Worm (Caenorhabditis elegans) whole organism, late embryonic: ENCODE measurements around the gene C23H4.6.

Experiments used
- F13H6.1 ChIP-seq: sonication (generic microtip); optimal IDR thresholded peaks from 2 replicates; lab custom pipeline; 2016; ENCODE audit warnings: missing genetic modification characterization, missing compliant biosample characterization
- K02D7.2 ChIP-seq: sonication (generic microtip); optimal IDR thresholded peaks from 2 replicates; lab custom pipeline; 2017; ENCODE audit warnings: mild to moderate bottlenecking, missing genetic modification characterization, missing compliant biosample characterization
- T23F11.4 ChIP-seq: fragments of 200-800 bp; sonication (Bioruptor generic); optimal IDR thresholded peaks from 2 replicates; lab custom pipeline; 2018; ENCODE audit warnings: mild to moderate bottlenecking, missing genetic modification characterization, missing compliant biosample characterization
- Y22D7AL.16 ChIP-seq: sonication (generic microtip); optimal IDR thresholded peaks from 2 replicates; lab custom pipeline; 2016; ENCODE audit warnings: missing genetic modification characterization, missing compliant biosample characterization
- ahr-1 ChIP-seq: sonication (generic microtip); optimal IDR thresholded peaks from 2 replicates; lab custom pipeline; 2016; ENCODE audit warnings: missing genetic modification characterization, missing compliant biosample characterization
- ama-1 ChIP-seq: fragments of 150-350 bp; optimal IDR thresholded peaks from 2 replicates; lab custom pipeline; 2014
- ceh-14 ChIP-seq: sonication (generic microtip); optimal IDR thresholded peaks from 2 replicates; lab custom pipeline; 2016; ENCODE audit warnings: missing genotype, missing genetic modification characterization, missing compliant biosample characterization
- ceh-2 ChIP-seq: sonication (generic microtip); optimal IDR thresholded peaks from 2 replicates; lab custom pipeline; 2016; ENCODE audit warnings: missing genotype, missing genetic modification characterization, missing compliant biosample characterization
- ceh-22 ChIP-seq: sonication (generic microtip); optimal IDR thresholded peaks from 2 replicates; lab custom pipeline; 2017; ENCODE audit warnings: missing biosample characterization, missing genetic modification characterization
- ceh-24 ChIP-seq: sonication (generic microtip); optimal IDR thresholded peaks from 2 replicates; lab custom pipeline; 2016; ENCODE audit warnings: mild to moderate bottlenecking, missing genetic modification characterization, missing compliant biosample characterization
- ceh-34 ChIP-seq: sonication (generic microtip); optimal IDR thresholded peaks from 2 replicates; lab custom pipeline; 2016; ENCODE audit warnings: mild to moderate bottlenecking, missing genetic modification characterization, missing compliant biosample characterization
- ceh-45 ChIP-seq: fragments of 200-800 bp; sonication (Bioruptor generic); IDR thresholded peaks from 2 replicates; pipeline ENCODE4 v1.3.6; 2022; ENCODE audit warnings: missing genetic modification reagents, missing genetic modification characterization, missing compliant biosample characterization
- ceh-48 ChIP-seq: sonication (generic microtip); optimal IDR thresholded peaks from 2 replicates; lab custom pipeline; 2016; ENCODE audit warnings: missing genetic modification characterization, inconsistent platforms, missing compliant biosample characterization
- ceh-6 ChIP-seq: fragments of 200-800 bp; sonication (Bioruptor generic); optimal IDR thresholded peaks from 2 replicates; lab custom pipeline; 2018; ENCODE audit warnings: mild to moderate bottlenecking, missing genetic modification characterization, missing compliant biosample characterization
- eyg-1 ChIP-seq: sonication (generic microtip); optimal IDR thresholded peaks from 2 replicates; lab custom pipeline; 2016; ENCODE audit warnings: missing genotype, missing genetic modification characterization, missing compliant biosample characterization
- gmeb-2 ChIP-seq: sonication (generic microtip); optimal IDR thresholded peaks from 2 replicates; lab custom pipeline; 2016; ENCODE audit warnings: missing genetic modification characterization, inconsistent platforms, missing compliant biosample characterization
- hlh-30 ChIP-seq: sonication (generic microtip); optimal IDR thresholded peaks from 2 replicates; lab custom pipeline; 2017; ENCODE audit warnings: antibody characterized with exemption, missing genetic modification characterization, missing compliant biosample characterization; ENCODE audit not compliant: insufficient read depth
- lim-6 ChIP-seq: sonication (generic microtip); optimal IDR thresholded peaks from 2 replicates; lab custom pipeline; 2016; ENCODE audit warnings: missing genetic modification characterization, missing compliant biosample characterization
- lin-11 ChIP-seq: fragments of 200-800 bp; sonication (Bioruptor generic); optimal IDR thresholded peaks from 2 replicates; lab custom pipeline; 2018; ENCODE audit warnings: mild to moderate bottlenecking, missing genetic modification characterization, missing compliant biosample characterization
- nhr-11 ChIP-seq: fragments of 150-350 bp; optimal IDR thresholded peaks from 2 replicates; lab custom pipeline; 2014; ENCODE audit warnings: missing biosample characterization, missing genetic modification characterization
- nhr-232 ChIP-seq: sonication (generic microtip); optimal IDR thresholded peaks from 2 replicates; lab custom pipeline; 2016; ENCODE audit warnings: missing genetic modification characterization, missing compliant biosample characterization
- npax-4 ChIP-seq: sonication (generic microtip); optimal IDR thresholded peaks from 2 replicates; lab custom pipeline; 2016; ENCODE audit warnings: missing genetic modification characterization, missing compliant biosample characterization
- odd-2 ChIP-seq: sonication (generic microtip); optimal IDR thresholded peaks from 2 replicates; lab custom pipeline; 2017; ENCODE audit warnings: antibody characterized with exemption, mild to moderate bottlenecking, missing genetic modification characterization, missing compliant biosample characterization
- pag-3 ChIP-seq: sonication (generic microtip); optimal IDR thresholded peaks from 2 replicates; lab custom pipeline; 2016; ENCODE audit warnings: missing compliant biosample characterization, missing genetic modification characterization, borderline replicate concordance
- pat-9 ChIP-seq: fragments of 200-800 bp; sonication (Bioruptor generic); optimal IDR thresholded peaks from 2 replicates; lab custom pipeline; 2018; ENCODE audit warnings: mild to moderate bottlenecking, missing genetic modification characterization, moderate library complexity, missing compliant biosample characterization
- pha-4 ChIP-seq: fragments of 150-350 bp; optimal IDR thresholded peaks from 2 replicates; lab custom pipeline; 2018; ENCODE audit warnings: missing biosample characterization, missing genetic modification reagents, missing genetic modification characterization
- pqm-1 ChIP-seq: sonication (generic microtip); optimal IDR thresholded peaks from 2 replicates; lab custom pipeline; 2016; ENCODE audit warnings: missing genetic modification characterization, missing compliant biosample characterization
- pros-1 ChIP-seq: fragments of 150-350 bp; optimal IDR thresholded peaks from 2 replicates; lab custom pipeline; 2014; ENCODE audit warnings: missing biosample characterization, missing genetic modification reagents, missing genetic modification characterization
- ref-2 ChIP-seq: sonication (generic microtip); optimal IDR thresholded peaks from 2 replicates; lab custom pipeline; 2016; ENCODE audit warnings: missing genetic modification characterization, missing compliant biosample characterization
- rnt-1 ChIP-seq: sonication (generic microtip); optimal IDR thresholded peaks from 2 replicates; lab custom pipeline; 2016; ENCODE audit warnings: missing genetic modification characterization, missing compliant biosample characterization
- sdc-2 ChIP-seq: sonication (generic microtip); optimal IDR thresholded peaks from 2 replicates; lab custom pipeline; 2016; ENCODE audit warnings: missing genotype, missing genetic modification characterization, missing compliant biosample characterization
- sox-4 ChIP-seq: sonication (generic microtip); optimal IDR thresholded peaks from 2 replicates; lab custom pipeline; 2017; ENCODE audit warnings: mild to moderate bottlenecking, missing genetic modification characterization, inconsistent platforms, missing compliant biosample characterization
- syd-9 ChIP-seq: sonication (generic microtip); optimal IDR thresholded peaks from 2 replicates; lab custom pipeline; 2016; ENCODE audit warnings: mild to moderate bottlenecking, missing genetic modification characterization, moderate library complexity, missing compliant biosample characterization
- tbx-7 ChIP-seq: sonication (generic microtip); optimal IDR thresholded peaks from 2 replicates; lab custom pipeline; 2016; ENCODE audit warnings: missing genotype, missing genetic modification characterization, missing compliant biosample characterization
- ttx-3 ChIP-seq: sonication (generic microtip); optimal IDR thresholded peaks from 2 replicates; lab custom pipeline; 2016; ENCODE audit warnings: missing genetic modification reagents, missing genetic modification characterization, missing compliant biosample characterization
- unc-42 ChIP-seq: sonication (generic microtip); optimal IDR thresholded peaks from 2 replicates; lab custom pipeline; 2016; ENCODE audit warnings: missing genotype, missing genetic modification characterization, missing compliant biosample characterization
- unc-55 ChIP-seq: sonication (generic microtip); optimal IDR thresholded peaks from 2 replicates; lab custom pipeline; 2017; ENCODE audit warnings: missing biosample characterization, missing genetic modification reagents, missing genetic modification characterization
- zip-5 ChIP-seq: sonication (generic microtip); optimal IDR thresholded peaks from 2 replicates; lab custom pipeline; 2016; ENCODE audit warnings: missing genetic modification characterization, missing compliant biosample characterization

Gene C23H4.6

ce11 chrX:12235388-12235787 lies at the start of gene C23H4.6:
Gene C23H4.6, plus strand, starts transcription at chrX:12235606.
- TF ChIP-seq ref-2 (tag; lab: Kevin White, UChicago): no peak

- TF ChIP-seq ama-1 (lab: Kevin White, UChicago): no peak
- no peak for TF ChIP-seq zip-5
- no peak for TF ChIP-seq odd-2 (tag; lab: Kevin White, UChicago)
- no peak for TF ChIP-seq ceh-2 (tag; lab: Kevin White, UChicago)
- TF ChIP-seq ttx-3: no peak
- TF ChIP-seq unc-42 (tag; lab: Kevin White, UChicago): no peak
- no peak for TF ChIP-seq Y22D7AL.16 (tag; lab: Kevin White, UChicago)
- TF ChIP-seq rnt-1: no peak
- TF ChIP-seq ref-2 (tag; lab: Kevin White, UChicago): no peak
- no peak for TF ChIP-seq ceh-45
- TF ChIP-seq ceh-6 (GFP tag; lab: Kevin White, UChicago): no peak
- TF ChIP-seq syd-9: no peak
- TF ChIP-seq pat-9 (tag; lab: Kevin White, UChicago): no peak
- no peak for TF ChIP-seq ahr-1 (tag; lab: Kevin White, UChicago)
- TF ChIP-seq ceh-34 (tag; lab: Kevin White, UChicago): no peak
- TF ChIP-seq npax-4: no peak
- TF ChIP-seq K02D7.2 (tag; lab: Kevin White, UChicago): no peak
- TF ChIP-seq ceh-24 (tag; lab: Kevin White, UChicago): no peak
- no peak for TF ChIP-seq pqm-1 (tag; lab: Kevin White, UChicago)
Measured at ce11 chrX:12185847-12186559, 49.4 kb upstream of the C23H4.6 start.

DNA sequence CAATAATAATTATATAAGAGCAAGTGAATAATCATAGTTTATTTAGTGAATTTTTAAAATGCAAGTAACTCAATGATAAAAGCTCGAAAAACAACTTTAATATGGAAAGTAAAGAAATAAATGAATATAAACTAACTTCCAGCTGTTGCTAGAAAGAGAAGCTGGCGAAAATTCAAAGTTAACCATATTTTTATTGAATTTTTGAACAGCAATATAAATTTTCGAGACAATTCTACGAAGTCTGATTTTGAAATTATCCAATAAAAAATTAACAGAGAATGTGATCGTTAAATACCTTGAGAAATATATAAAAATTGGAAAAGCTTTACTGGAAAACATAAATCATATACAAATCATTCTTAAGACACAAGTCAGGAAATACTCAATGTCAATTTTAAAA lies 48.8 kb upstream of the C23H4.6 start:
- TF ChIP-seq odd-2 (tag; lab: Kevin White, UChicago): no peak
- no peak for TF ChIP-seq nhr-232 (tag; lab: Kevin White, UChicago)
- TF ChIP-seq ceh-22: no peak
- TF ChIP-seq ref-2 (tag; lab: Kevin White, UChicago): no peak
- no peak for TF ChIP-seq sdc-2 (tag; lab: Kevin White, UChicago)
- no peak for TF ChIP-seq ceh-34 (tag; lab: Kevin White, UChicago)
- TF ChIP-seq F13H6.1: no peak
- no peak for TF ChIP-seq pqm-1 (tag; lab: Kevin White, UChicago)
- TF ChIP-seq tbx-7 (tag; lab: Kevin White, UChicago): no peak
- TF ChIP-seq pros-1 (tag; lab: Kevin White, UChicago): no peak
- TF ChIP-seq lim-6 (tag; lab: Kevin White, UChicago): no peak
- no peak for TF ChIP-seq ceh-48 (tag; lab: Kevin White, UChicago)
- no peak for TF ChIP-seq eyg-1 (tag; lab: Kevin White, UChicago)

DNA sequence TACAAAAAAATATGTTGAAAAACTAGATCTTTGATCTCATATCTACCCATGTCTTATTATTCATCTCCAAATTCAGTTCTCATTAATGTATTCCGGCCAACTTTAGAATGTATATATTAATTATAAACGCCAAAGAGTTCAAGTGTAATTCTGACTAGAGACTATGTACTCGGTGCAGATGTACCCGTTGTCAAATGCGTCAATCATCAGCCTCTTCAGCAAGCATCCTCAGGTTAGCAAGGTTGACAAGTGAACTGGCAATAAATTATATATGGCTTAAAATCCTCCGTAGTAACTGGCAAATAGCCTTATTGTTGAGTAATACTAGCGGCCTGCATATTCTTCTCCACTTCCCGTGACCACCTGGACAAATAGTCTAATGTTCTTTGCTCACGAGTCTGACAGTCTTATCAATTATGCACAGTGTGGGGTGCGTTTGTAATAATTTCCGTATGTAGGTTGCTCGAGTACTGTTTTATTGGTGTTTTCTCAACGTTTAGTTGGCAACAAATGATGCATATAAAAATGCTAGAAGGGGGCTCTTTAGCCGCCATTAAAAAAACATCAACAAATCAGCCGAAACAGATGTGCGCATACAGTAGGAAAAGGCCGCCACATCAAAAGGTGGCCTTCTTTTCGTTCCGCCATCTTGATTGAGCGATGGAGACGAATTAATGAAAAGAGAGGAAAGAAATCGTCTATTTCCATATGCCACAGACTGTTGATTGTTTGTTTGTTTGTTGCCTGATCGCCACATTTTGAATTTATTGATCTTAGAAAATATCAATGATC lies 46.9 kb upstream of the C23H4.6 start:
- TF ChIP-seq T23F11.4 (GFP tag; lab: Kevin White, UChicago) (no peak), unc-55 (GFP tag; lab: Kevin White, UChicago) (peak; percentile 20), eyg-1 (tag; lab: Kevin White, UChicago) (no peak)

ce11 chrX:12197367-12197766 lies 38.0 kb upstream of the C23H4.6 start:
- no peak for TF ChIP-seq nhr-232 (tag; lab: Kevin White, UChicago)
- TF ChIP-seq ceh-48 (tag; lab: Kevin White, UChicago): no peak
- TF ChIP-seq nhr-11: no peak
- no peak for TF ChIP-seq pag-3 (tag; lab: Kevin White, UChicago)
- no peak for TF ChIP-seq ahr-1 (tag; lab: Kevin White, UChicago)
- no peak for TF ChIP-seq hlh-30
- no peak for TF ChIP-seq ceh-2 (tag; lab: Kevin White, UChicago)
- TF ChIP-seq sox-4 (tag; lab: Kevin White, UChicago): no peak
- TF ChIP-seq pros-1 (tag; lab: Kevin White, UChicago): no peak
- TF ChIP-seq ceh-14: no peak
- TF ChIP-seq zip-5: no peak
- no peak for TF ChIP-seq pha-4 (tag; lab: Kevin White, UChicago)
- TF ChIP-seq gmeb-2 (tag; lab: Kevin White, UChicago): no peak
- TF ChIP-seq lin-11: no peak
